Worm (Caenorhabditis elegans): ENCODE results near the gene srw-7.

DNA sequence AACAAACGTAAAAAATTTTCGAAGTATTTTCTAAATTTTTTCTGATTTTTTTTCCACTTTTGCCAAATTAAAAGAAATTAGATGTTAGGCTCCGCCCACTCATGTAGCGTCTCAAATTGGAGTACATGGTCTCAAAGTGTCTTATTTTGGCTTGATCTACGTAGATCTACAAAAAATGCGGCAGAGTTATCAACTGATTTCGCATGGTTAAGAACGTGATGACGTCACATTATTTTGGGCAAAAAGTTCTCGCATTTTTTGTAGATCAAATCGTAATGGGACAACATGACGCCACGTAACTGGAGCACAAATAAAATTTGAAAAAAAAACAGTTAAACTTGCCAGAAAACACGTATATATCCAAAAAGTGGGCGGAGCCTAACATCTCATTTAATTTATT is 44.2 kb upstream of the srw-7 start:
- TF ChIP-seq lin-11 (tag; optimal IDR thresholded peaks at IDR 0.05) (no peak), ceh-34 (tag; optimal IDR thresholded peaks at IDR 0.05) (no peak)
